Fruit fly (Drosophila melanogaster) whole organism, embryonic: ENCODE results near the gene CG2794.

ENCODE experiments used
- Aef1 ChIP-seq: fragments of 200-800 bp; sonication (Bioruptor generic); IDR thresholded peaks from 3 replicates; pipeline ENCODE4 v1.3.6; 2022; ENCODE audit warnings: missing biosample characterization, missing genetic modification characterization
- Bdp1 ChIP-seq: fragments of 200-800 bp; sonication (Bioruptor generic); optimal IDR thresholded peaks from 3 replicates; lab custom pipeline; 2016; ENCODE audit warnings: missing biosample characterization, missing genetic modification characterization
- CG11456 ChIP-seq: fragments of 200-800 bp; sonication (Bioruptor generic); IDR thresholded peaks from 3 replicates; pipeline ENCODE4 v1.3.6; 2022; ENCODE audit warnings: missing biosample characterization, missing genetic modification characterization
- CG15269 ChIP-seq: fragments of 200-800 bp; sonication (Bioruptor generic); optimal IDR thresholded peaks from 2 replicates; lab custom pipeline; 2018; ENCODE audit warnings: missing biosample characterization, mild to moderate bottlenecking, missing genetic modification characterization, moderate library complexity
- CG18011 ChIP-seq: fragments of 200-800 bp; sonication (Bioruptor generic); optimal IDR thresholded peaks from 2 replicates; lab custom pipeline; 2017; ENCODE audit warnings: missing biosample characterization, missing genetic modification characterization, mild to moderate bottlenecking, moderate library complexity, missing genotype
- CG1832 ChIP-seq: fragments of 200-800 bp; sonication (Bioruptor generic); optimal IDR thresholded peaks from 2 replicates; lab custom pipeline; 2017; ENCODE audit warnings: missing biosample characterization, mild to moderate bottlenecking, missing genetic modification characterization, inconsistent platforms
- CG18476 ChIP-seq: fragments of 200-800 bp; sonication (Bioruptor generic); optimal IDR thresholded peaks from 2 replicates; lab custom pipeline; 2016; ENCODE audit warnings: missing biosample characterization, mild to moderate bottlenecking, missing genetic modification characterization
- CG2129 ChIP-seq: fragments of 200-800 bp; sonication (Bioruptor generic); IDR thresholded peaks from 2 replicates; pipeline ENCODE4 v1.3.6; 2022; ENCODE audit warnings: missing biosample characterization, missing genetic modification characterization; ENCODE audit not compliant: partially characterized antibody
- CG33213 ChIP-seq: fragments of 200-800 bp; sonication (Bioruptor generic); optimal IDR thresholded peaks from 3 replicates; lab custom pipeline; 2016; ENCODE audit warnings: missing biosample characterization, missing genetic modification characterization
- CG4707 ChIP-seq: fragments of 200-800 bp; sonication (Bioruptor generic); optimal IDR thresholded peaks from 2 replicates; lab custom pipeline; 2018; ENCODE audit warnings: missing biosample characterization, mild to moderate bottlenecking, missing genetic modification characterization, moderate library complexity
- CG6689 ChIP-seq: fragments of 200-800 bp; sonication (Bioruptor generic); IDR thresholded peaks from 2 replicates; pipeline ENCODE4 v1.3.6; 2022; ENCODE audit warnings: missing biosample characterization, missing genetic modification characterization
- CG6791 ChIP-seq: fragments of 200-800 bp; sonication (Bioruptor generic); IDR thresholded peaks from 3 replicates; pipeline ENCODE4 v1.3.6; 2022; ENCODE audit warnings: missing biosample characterization, missing genetic modification characterization; ENCODE audit not compliant: partially characterized antibody
- CG8388 ChIP-seq: fragments of 200-800 bp; sonication (Bioruptor generic); optimal IDR thresholded peaks from 2 replicates; lab custom pipeline; 2019; ENCODE audit warnings: missing biosample characterization, mild to moderate bottlenecking, missing genetic modification characterization, moderate library complexity
- CHES-1-like ChIP-seq: fragments of 200-800 bp; sonication (Bioruptor generic); optimal IDR thresholded peaks from 2 replicates; lab custom pipeline; 2016; ENCODE audit warnings: missing biosample characterization, missing genetic modification characterization
- CrebB ChIP-seq: fragments of 200-800 bp; sonication (Bioruptor generic); optimal IDR thresholded peaks from 3 replicates; lab custom pipeline; 2018; ENCODE audit warnings: missing biosample characterization, mild to moderate bottlenecking, missing genetic modification characterization
- D19A ChIP-seq: fragments of 200-800 bp; optimal IDR thresholded peaks from 3 replicates; lab custom pipeline; 2019; ENCODE audit warnings: missing biosample characterization, mild to moderate bottlenecking, missing genetic modification characterization, moderate library complexity
- Drgx ChIP-seq: fragments of 200-800 bp; sonication (Bioruptor generic); IDR thresholded peaks from 2 replicates; pipeline ENCODE4 v1.3.6; 2022; ENCODE audit warnings: missing biosample characterization, missing genetic modification characterization
- Hr78 ChIP-seq, 2 experiments: fragments of 200-800 bp in 1 of 2; fragments of >200 bp in 1 of 2; sonication (Bioruptor generic) in 1 of 2; optimal IDR thresholded peaks; 2 replicates each; lab custom pipeline; 2017 to 2019; ENCODE audit warnings: missing biosample characterization in 2 of 2, missing genetic modification characterization in 2 of 2, mild to moderate bottlenecking in 1 of 2, moderate library complexity in 1 of 2
- Kr ChIP-seq: fragments of 200-800 bp; sonication (Bioruptor generic); optimal IDR thresholded peaks from 2 replicates; lab custom pipeline; 2017; ENCODE audit warnings: missing biosample characterization, mild to moderate bottlenecking, missing genetic modification characterization
- Med ChIP-seq: fragments of 200-800 bp; sonication (Bioruptor generic); peaks from one replicate; lab custom pipeline; 2016; ENCODE audit warnings: missing biosample characterization, missing genetic modification characterization, mild to moderate bottlenecking, inconsistent platforms, moderate library complexity
- Mes4 ChIP-seq: fragments of 200-800 bp; sonication (Bioruptor generic); optimal IDR thresholded peaks from 2 replicates; lab custom pipeline; 2016; ENCODE audit warnings: missing biosample characterization, missing genetic modification characterization
- Vsx1 ChIP-seq: fragments of 200-800 bp; sonication (Bioruptor generic); optimal IDR thresholded peaks from 2 replicates; lab custom pipeline; 2017; ENCODE audit warnings: missing biosample characterization, mild to moderate bottlenecking, missing genetic modification characterization, missing genetic modification reagents
- ab ChIP-seq: fragments of 200-800 bp; sonication (Bioruptor generic); optimal IDR thresholded peaks from 2 replicates; lab custom pipeline; 2016; ENCODE audit warnings: missing biosample characterization, missing genetic modification characterization
- bsh ChIP-seq, 2 experiments: fragments of 200-800 bp; sonication (Bioruptor generic); optimal IDR thresholded peaks; 2 replicates each; lab custom pipeline; 2017 to 2018; ENCODE audit warnings: mild to moderate bottlenecking in 2 of 2, missing biosample characterization in 2 of 2, missing genetic modification characterization in 2 of 2, moderate library complexity in 1 of 2
- chinmo ChIP-seq: fragments of 200-800 bp; sonication (Bioruptor generic); IDR thresholded peaks from 4 replicates; pipeline ENCODE4 v1.3.6; 2022; ENCODE audit warnings: missing biosample characterization, missing genetic modification characterization; ENCODE audit not compliant: partially characterized antibody
- dan ChIP-seq: fragments of 200-800 bp; sonication (Bioruptor generic); IDR thresholded peaks from 2 replicates; pipeline ENCODE4 v1.3.6; 2022; ENCODE audit warnings: missing biosample characterization, missing genetic modification characterization
- grn ChIP-seq: fragments of 200-800 bp; sonication (Bioruptor generic); optimal IDR thresholded peaks from 3 replicates; lab custom pipeline; 2017; ENCODE audit warnings: missing biosample characterization, missing genetic modification characterization
- gsb-n ChIP-seq: fragments of 200-800 bp; sonication (Bioruptor generic); optimal IDR thresholded peaks from 3 replicates; lab custom pipeline; 2018; ENCODE audit warnings: missing biosample characterization, mild to moderate bottlenecking, missing genetic modification characterization
- gt ChIP-seq: fragments of 200-800 bp; sonication (Bioruptor generic); IDR thresholded peaks from 2 replicates; pipeline ENCODE4 v1.3.6; 2022; ENCODE audit warnings: missing biosample characterization, missing genetic modification characterization
- lmd ChIP-seq: fragments of 200-800 bp; sonication (Bioruptor generic); IDR thresholded peaks from 2 replicates; pipeline ENCODE4 v1.3.6; 2022; ENCODE audit warnings: missing biosample characterization, missing genetic modification characterization
- maf-S ChIP-seq: fragments of 200-800 bp; sonication (Bioruptor generic); optimal IDR thresholded peaks from 2 replicates; lab custom pipeline; 2016; ENCODE audit warnings: missing biosample characterization, missing genetic modification characterization
- nerfin-2 ChIP-seq: fragments of 200-800 bp; sonication (Bioruptor generic); IDR thresholded peaks from 2 replicates; pipeline ENCODE4 v1.3.6; 2022; ENCODE audit warnings: missing biosample characterization, missing genetic modification characterization; ENCODE audit not compliant: partially characterized antibody
- nom ChIP-seq: fragments of 200-800 bp; sonication (Bioruptor generic); optimal IDR thresholded peaks from 2 replicates; lab custom pipeline; 2017; ENCODE audit warnings: missing biosample characterization, missing genetic modification characterization, mild to moderate bottlenecking, moderate library complexity, missing genetic modification reagents
- p53 ChIP-seq: fragments of 200-800 bp; sonication (Bioruptor generic); optimal IDR thresholded peaks from 2 replicates; lab custom pipeline; 2016; ENCODE audit warnings: missing biosample characterization, missing genetic modification characterization
- pros ChIP-seq: fragments of 200-800 bp; sonication (Bioruptor generic); optimal IDR thresholded peaks from 3 replicates; lab custom pipeline; 2019; ENCODE audit warnings: missing biosample characterization, mild to moderate bottlenecking, missing genetic modification characterization, moderate library complexity
- scrt ChIP-seq: fragments of 200-800 bp; sonication (Bioruptor generic); optimal IDR thresholded peaks from 2 replicates; lab custom pipeline; 2018; ENCODE audit warnings: missing biosample characterization, mild to moderate bottlenecking, missing genetic modification characterization, moderate library complexity
- sd ChIP-seq: fragments of 200-800 bp; sonication (Bioruptor generic); optimal IDR thresholded peaks from 3 replicates; lab custom pipeline; 2018; ENCODE audit warnings: missing biosample characterization, mild to moderate bottlenecking, missing genetic modification characterization, moderate library complexity
- sens ChIP-seq: fragments of 200-800 bp; sonication (Bioruptor generic); peaks from one replicate; lab custom pipeline; 2016; ENCODE audit warnings: missing biosample characterization, missing genetic modification characterization
- seq ChIP-seq: fragments of 200-800 bp; sonication (Bioruptor generic); IDR thresholded peaks from 2 replicates; pipeline ENCODE4 v1.3.6; 2022; ENCODE audit warnings: missing biosample characterization, missing genetic modification characterization
- sr ChIP-seq: fragments of 200-800 bp; sonication (Bioruptor generic); IDR thresholded peaks from 3 replicates; pipeline ENCODE4 v1.3.6; 2022; ENCODE audit warnings: missing biosample characterization, missing genetic modification characterization
- toy ChIP-seq: fragments of 200-800 bp; sonication (Bioruptor generic); IDR thresholded peaks from 2 replicates; pipeline ENCODE4 v1.3.6; 2022; ENCODE audit warnings: missing biosample characterization, missing genetic modification characterization
- trem ChIP-seq: fragments of 200-800 bp; optimal IDR thresholded peaks from 3 replicates; lab custom pipeline; 2019; ENCODE audit warnings: missing biosample characterization, mild to moderate bottlenecking, missing genetic modification characterization, moderate library complexity
- tup ChIP-seq: fragments of 200-800 bp; sonication (Bioruptor generic); optimal IDR thresholded peaks from 2 replicates; lab custom pipeline; 2016; ENCODE audit warnings: missing biosample characterization, mild to moderate bottlenecking, missing genetic modification characterization, moderate library complexity
- vvl ChIP-seq: fragments of 200-800 bp; sonication (Bioruptor generic); IDR thresholded peaks from 2 replicates; pipeline ENCODE4 v1.3.6; 2022; ENCODE audit warnings: missing biosample characterization, missing genetic modification characterization
- zen ChIP-seq: fragments of 200-800 bp; sonication (Bioruptor generic); optimal IDR thresholded peaks from 3 replicates; lab custom pipeline; 2018; ENCODE audit warnings: missing biosample characterization, mild to moderate bottlenecking, missing genetic modification characterization, moderate library complexity

Gene CG2794

dm6 chr2L:523165-523835, 40.7 kb upstream of the CG2794 start (continued):
- peak; percentile 9 for TF ChIP-seq maf-S (GFP tag; lab: Kevin White, UChicago)
- TF ChIP-seq toy (GFP tag; lab: Robert Waterston, UW): no peak
- peak; percentile 9 for TF ChIP-seq CG33213
- no peak for TF ChIP-seq CG18476 (GFP tag; lab: Kevin White, UChicago)
- peak; percentile 45 for TF ChIP-seq trem (tag; lab: Kevin White, UChicago)
- TF ChIP-seq zen (tag; lab: Kevin White, UChicago): peak; percentile 12
- peak; percentile 71 for TF ChIP-seq CHES-1-like (GFP tag; lab: Kevin White, UChicago)
- TF ChIP-seq CG2129 (GFP tag; lab: Robert Waterston, UW): peak; percentile 33; the same call in 1 of the 2 replicates
- TF ChIP-seq CG8388 (GFP tag; lab: Kevin White, UChicago): no peak
- 0 out of 3 replicates have a peak, but pooled peaks have one; percentile 42 for TF ChIP-seq sr (GFP tag; lab: Robert Waterston, UW)
- no peak for TF ChIP-seq Hr78 (GFP tag; optimal IDR thresholded peaks at IDR 0.05; lab: Kevin White, UChicago)
- TF ChIP-seq CrebB (tag; lab: Kevin White, UChicago): peak; percentile 14
- TF ChIP-seq, all 482 proteins: peak for 220

- TF ChIP-seq CG18011: peak; percentile 65
- TF ChIP-seq chinmo (GFP tag; lab: Robert Waterston, UW): 0 out of 4 replicates have a peak, but pooled peaks have one; percentile 50
- TF ChIP-seq CG6689 (GFP tag; lab: Robert Waterston, UW): no peak
- TF ChIP-seq CG6791 (GFP tag; lab: Robert Waterston, UW): peak; percentile 28; the same call in 1 of the 3 replicates
- peak in 1 of 2 experiments; percentile 53 for TF ChIP-seq bsh (GFP tag; optimal IDR thresholded peaks at IDR 0.05; lab: Kevin White, UChicago)
- TF ChIP-seq Aef1 (GFP tag; lab: Robert Waterston, UW): no peak
- peak; percentile 37 for TF ChIP-seq sd
- 0 out of 2 replicates have a peak, but pooled peaks have one; percentile 21 for TF ChIP-seq vvl (GFP tag; lab: Robert Waterston, UW)
- TF ChIP-seq Drgx (GFP tag; lab: Robert Waterston, UW): peak; percentile 36; the same call in 1 of the 2 replicates
- TF ChIP-seq CG4707 (GFP tag; lab: Kevin White, UChicago): no peak
- TF ChIP-seq nerfin-2: no peak
- TF ChIP-seq grn: peak; percentile 96
- peak; percentile 87 for TF ChIP-seq nom (GFP tag; lab: Kevin White, UChicago)
- peak; percentile 22 for TF ChIP-seq Med (GFP tag; lab: Kevin White, UChicago)
- TF ChIP-seq gt (GFP tag; lab: Robert Waterston, UW): 0 out of 2 replicates have a peak, but pooled peaks have one; percentile 12
- TF ChIP-seq CG15269 (tag; lab: Kevin White, UChicago): peak; percentile 15
- TF ChIP-seq ab (GFP tag; lab: Kevin White, UChicago): no peak
Observed at dm6 chr2L:524515-524920, 39.4 kb upstream of the CG2794 start.

- TF ChIP-seq Kr (GFP tag; lab: Kevin White, UChicago) (peak; percentile 61), sens (GFP tag; lab: Kevin White, UChicago) (peak; percentile 75), CG11456 (GFP tag; lab: Robert Waterston, UW) (no peak), D19A (peak; percentile 66), pros (peak; percentile 95), trem (tag; lab: Kevin White, UChicago) (no peak), scrt (GFP tag; lab: Kevin White, UChicago) (no peak), p53 (no peak), Vsx1 (GFP tag; lab: Kevin White, UChicago) (no peak), gt (GFP tag; lab: Robert Waterston, UW) (no peak), tup (GFP tag; lab: Kevin White, UChicago) (no peak), dan (GFP tag; lab: Robert Waterston, UW) (no peak), Mes4 (GFP tag; lab: Kevin White, UChicago) (no peak), seq (0 out of 2 replicates have a peak, but pooled peaks have one; percentile 25), Bdp1 (GFP tag; lab: Kevin White, UChicago) (no peak), gsb-n (tag; lab: Kevin White, UChicago) (no peak), lmd (no peak), Med (GFP tag; lab: Kevin White, UChicago) (peak; percentile 5), CG1832 (peak; percentile 17)
Observed at dm6 chr2L:525547-526180, 38.3 kb upstream of the CG2794 start.
